Fruit fly (Drosophila melanogaster) whole organism, embryonic: Measurements from ENCODE around the gene Hrb27C.

Source experiments
- B-H1 ChIP-seq: fragments of 200-800 bp; sonication (Bioruptor generic); IDR thresholded peaks from 3 replicates; pipeline ENCODE4 v1.3.6; 2022; ENCODE audit warnings: missing biosample characterization, missing genetic modification characterization
- CG10267 ChIP-seq: fragments of 200-800 bp; sonication (Bioruptor generic); optimal IDR thresholded peaks from 2 replicates; lab custom pipeline; 2018; ENCODE audit warnings: missing biosample characterization, mild to moderate bottlenecking, missing genetic modification characterization, moderate library complexity
- CG10366 ChIP-seq: fragments of 200-800 bp; sonication (Bioruptor generic); IDR thresholded peaks from 2 replicates; pipeline ENCODE4 v1.3.6; 2022; ENCODE audit warnings: missing biosample characterization, missing genetic modification characterization
- CG11398 ChIP-seq: fragments of 200-800 bp; sonication (Bioruptor generic); optimal IDR thresholded peaks from 2 replicates; lab custom pipeline; 2016; ENCODE audit warnings: missing biosample characterization, missing genetic modification characterization
- CG12236 ChIP-seq: fragments of 200-800 bp; sonication (Bioruptor generic); optimal IDR thresholded peaks from 2 replicates; lab custom pipeline; 2016; ENCODE audit warnings: missing biosample characterization, missing genetic modification characterization
- CG14710 ChIP-seq: fragments of 200-800 bp; sonication (Bioruptor generic); optimal IDR thresholded peaks from 3 replicates; lab custom pipeline; 2019; ENCODE audit warnings: missing biosample characterization, mild to moderate bottlenecking, missing genetic modification characterization, moderate library complexity
- CG1603 ChIP-seq: fragments of 200-800 bp; sonication (Bioruptor generic); optimal IDR thresholded peaks from 2 replicates; lab custom pipeline; 2019; ENCODE audit warnings: missing biosample characterization, mild to moderate bottlenecking, missing genetic modification characterization, moderate library complexity
- CG16813 ChIP-seq: fragments of 200-800 bp; sonication (Bioruptor generic); IDR thresholded peaks from 3 replicates; pipeline ENCODE4 v1.3.6; 2022; ENCODE audit warnings: missing biosample characterization, missing genetic modification characterization; ENCODE audit not compliant: partially characterized antibody
- CG17385 ChIP-seq: fragments of 200-800 bp; sonication (Bioruptor generic); optimal IDR thresholded peaks from 3 replicates; lab custom pipeline; 2018; ENCODE audit warnings: missing biosample characterization, mild to moderate bottlenecking, missing genetic modification characterization
- CG2116 ChIP-seq: fragments of 200-800 bp; sonication (Bioruptor generic); optimal IDR thresholded peaks from 3 replicates; lab custom pipeline; 2018; ENCODE audit warnings: missing biosample characterization, mild to moderate bottlenecking, missing genetic modification characterization
- CG30020 ChIP-seq: fragments of 200-800 bp; optimal IDR thresholded peaks from 2 replicates; lab custom pipeline; 2019; ENCODE audit warnings: missing biosample characterization, mild to moderate bottlenecking, missing genetic modification characterization, moderate library complexity
- CG34224 ChIP-seq: fragments of 200-800 bp; sonication (Bioruptor generic); IDR thresholded peaks from 3 replicates; pipeline ENCODE4 v1.3.6; 2022; ENCODE audit warnings: missing biosample characterization, missing genetic modification characterization; ENCODE audit not compliant: partially characterized antibody
- CG34376 ChIP-seq: fragments of 200-800 bp; sonication (Bioruptor generic); optimal IDR thresholded peaks from 2 replicates; lab custom pipeline; 2018; ENCODE audit warnings: missing biosample characterization, mild to moderate bottlenecking, missing genetic modification characterization
- CG6272 ChIP-seq: fragments of 200-800 bp; sonication (Bioruptor generic); IDR thresholded peaks from 2 replicates; pipeline ENCODE4 v1.3.6; 2022; ENCODE audit warnings: missing biosample characterization, missing genetic modification characterization
- CG6791 ChIP-seq: fragments of 200-800 bp; sonication (Bioruptor generic); IDR thresholded peaks from 3 replicates; pipeline ENCODE4 v1.3.6; 2022; ENCODE audit warnings: missing biosample characterization, missing genetic modification characterization; ENCODE audit not compliant: partially characterized antibody
- CG7839 ChIP-seq: fragments of 200-800 bp; sonication (Bioruptor generic); optimal IDR thresholded peaks from 3 replicates; lab custom pipeline; 2018; ENCODE audit warnings: missing biosample characterization, mild to moderate bottlenecking, missing genetic modification characterization, moderate library complexity
- CG7963 ChIP-seq: fragments of 200-800 bp; sonication (Bioruptor generic); IDR thresholded peaks from 3 replicates; pipeline ENCODE4 v1.3.6; 2022; ENCODE audit warnings: missing biosample characterization, missing genetic modification characterization; ENCODE audit not compliant: partially characterized antibody
- CG8924 ChIP-seq: fragments of 200-800 bp; optimal IDR thresholded peaks from 3 replicates; lab custom pipeline; 2019; ENCODE audit warnings: missing biosample characterization, mild to moderate bottlenecking, missing genetic modification characterization, moderate library complexity
- CG8944 ChIP-seq: fragments of 200-800 bp; sonication (Bioruptor generic); optimal IDR thresholded peaks from 3 replicates; lab custom pipeline; 2016; ENCODE audit warnings: missing biosample characterization, missing genetic modification characterization
- CG9817 ChIP-seq: fragments of 200-800 bp; sonication (Bioruptor generic); optimal IDR thresholded peaks from 2 replicates; lab custom pipeline; 2018; ENCODE audit warnings: missing biosample characterization, mild to moderate bottlenecking, missing genetic modification characterization, moderate library complexity
- Chrac-16 ChIP-seq: fragments of 200-800 bp; sonication (Bioruptor generic); optimal IDR thresholded peaks from 3 replicates; lab custom pipeline; 2016; ENCODE audit warnings: missing biosample characterization, missing genetic modification characterization
- Doc3 ChIP-seq: fragments of 200-800 bp; sonication (Bioruptor generic); IDR thresholded peaks from 3 replicates; pipeline ENCODE4 v1.3.6; 2022; ENCODE audit warnings: missing biosample characterization, missing genetic modification characterization; ENCODE audit not compliant: partially characterized antibody
- Dp ChIP-seq: fragments of 200-800 bp; sonication (Bioruptor generic); optimal IDR thresholded peaks from 2 replicates; lab custom pipeline; 2018; ENCODE audit warnings: missing biosample characterization, mild to moderate bottlenecking, missing genetic modification characterization, moderate library complexity
- Dref ChIP-seq: fragments of 200-800 bp; sonication (Bioruptor generic); IDR thresholded peaks from 2 replicates; pipeline ENCODE4 v1.3.6; 2022; ENCODE audit warnings: missing biosample characterization, missing genetic modification characterization
- E2f1 ChIP-seq: fragments of 200-800 bp; sonication (Bioruptor generic); IDR thresholded peaks from 2 replicates; pipeline ENCODE4 v1.3.6; 2022; ENCODE audit warnings: missing biosample characterization, missing genetic modification characterization
- HLH4C ChIP-seq: fragments of 200-800 bp; sonication (Bioruptor generic); IDR thresholded peaks from 3 replicates; pipeline ENCODE4 v1.3.6; 2022; ENCODE audit warnings: missing biosample characterization, missing genetic modification characterization; ENCODE audit not compliant: partially characterized antibody
- MESR4 ChIP-seq: fragments of 200-800 bp; sonication (Bioruptor generic); optimal IDR thresholded peaks from 2 replicates; lab custom pipeline; 2018; ENCODE audit warnings: missing biosample characterization, mild to moderate bottlenecking, missing genetic modification characterization, moderate library complexity
- Trl ChIP-seq, 3 experiments: fragments of >200 bp in 2 of 3; fragments of 200-800 bp in 1 of 3; sonication (Bioruptor generic) in 1 of 3; optimal IDR thresholded peaks; 2 replicates in 1 of 3; 3 replicates in 2 of 3; lab custom pipeline; 2016 to 2017; ENCODE audit warnings: missing biosample characterization in 1 of 3, missing genetic modification characterization in 1 of 3
- abd-A ChIP-seq: fragments of 200-800 bp; sonication (Bioruptor generic); optimal IDR thresholded peaks from 3 replicates; lab custom pipeline; 2019; ENCODE audit warnings: missing biosample characterization, mild to moderate bottlenecking, missing genetic modification characterization, moderate library complexity
- ara ChIP-seq: fragments of 200-800 bp; sonication (Bioruptor generic); IDR thresholded peaks from 2 replicates; pipeline ENCODE4 v1.3.6; 2022; ENCODE audit warnings: missing biosample characterization, missing genetic modification characterization
- cg ChIP-seq: fragments of 200-800 bp; sonication (Bioruptor generic); optimal IDR thresholded peaks from 3 replicates; lab custom pipeline; 2019; ENCODE audit warnings: missing biosample characterization, mild to moderate bottlenecking, missing genetic modification characterization, moderate library complexity
- fd3F ChIP-seq: fragments of 200-800 bp; sonication (Bioruptor generic); optimal IDR thresholded peaks from 2 replicates; lab custom pipeline; 2018; ENCODE audit warnings: missing biosample characterization, mild to moderate bottlenecking, missing genetic modification characterization, moderate library complexity
- gcm ChIP-seq: fragments of 200-800 bp; sonication (Bioruptor generic); optimal IDR thresholded peaks from 2 replicates; lab custom pipeline; 2019; ENCODE audit warnings: missing biosample characterization, mild to moderate bottlenecking, missing genetic modification characterization, moderate library complexity
- gro ChIP-seq: fragments of 200-800 bp; sonication (Bioruptor generic); optimal IDR thresholded peaks from 2 replicates; lab custom pipeline; 2016; ENCODE audit warnings: missing biosample characterization, missing genetic modification characterization
- ham ChIP-seq: fragments of 200-800 bp; sonication (Bioruptor generic); IDR thresholded peaks from 2 replicates; pipeline ENCODE4 v1.3.6; 2022; ENCODE audit warnings: missing biosample characterization, missing genetic modification characterization
- inv ChIP-seq: fragments of 200-800 bp; sonication (Bioruptor generic); IDR thresholded peaks from 2 replicates; pipeline ENCODE4 v1.3.6; 2022; ENCODE audit warnings: missing biosample characterization, missing genetic modification characterization; ENCODE audit not compliant: partially characterized antibody
- lab ChIP-seq: fragments of 200-800 bp; sonication (Bioruptor generic); optimal IDR thresholded peaks from 3 replicates; lab custom pipeline; 2017; ENCODE audit warnings: missing biosample characterization, missing genetic modification characterization, mild to moderate bottlenecking, moderate library complexity, missing genetic modification reagents
- lilli ChIP-seq: fragments of 200-800 bp; sonication (Bioruptor generic); optimal IDR thresholded peaks from 3 replicates; lab custom pipeline; 2016; ENCODE audit warnings: missing biosample characterization, missing genetic modification characterization
- mam ChIP-seq: fragments of 200-800 bp; sonication (Bioruptor generic); optimal IDR thresholded peaks from 3 replicates; lab custom pipeline; 2016; ENCODE audit warnings: missing biosample characterization, missing genetic modification characterization
- nerfin-2 ChIP-seq: fragments of 200-800 bp; sonication (Bioruptor generic); IDR thresholded peaks from 2 replicates; pipeline ENCODE4 v1.3.6; 2022; ENCODE audit warnings: missing biosample characterization, missing genetic modification characterization; ENCODE audit not compliant: partially characterized antibody
- schlank ChIP-seq: fragments of 200-800 bp; sonication (Bioruptor generic); optimal IDR thresholded peaks from 2 replicates; lab custom pipeline; 2018; ENCODE audit warnings: missing biosample characterization, mild to moderate bottlenecking, missing genetic modification characterization
- scrt ChIP-seq: fragments of 200-800 bp; sonication (Bioruptor generic); optimal IDR thresholded peaks from 2 replicates; lab custom pipeline; 2018; ENCODE audit warnings: missing biosample characterization, mild to moderate bottlenecking, missing genetic modification characterization, moderate library complexity
- sisA ChIP-seq: fragments of 200-800 bp; sonication (Bioruptor generic); IDR thresholded peaks from 2 replicates; pipeline ENCODE4 v1.3.6; 2022; ENCODE audit warnings: missing biosample characterization, missing genetic modification characterization
- slbo ChIP-seq: fragments of 200-800 bp; sonication (Bioruptor generic); IDR thresholded peaks from 2 replicates; pipeline ENCODE4 v1.3.6; 2022; ENCODE audit warnings: missing biosample characterization, missing genetic modification characterization
- tap ChIP-seq: fragments of 200-800 bp; optimal IDR thresholded peaks from 3 replicates; lab custom pipeline; 2019; ENCODE audit warnings: missing biosample characterization, mild to moderate bottlenecking, missing genetic modification characterization, moderate library complexity
- trem ChIP-seq: fragments of 200-800 bp; optimal IDR thresholded peaks from 3 replicates; lab custom pipeline; 2019; ENCODE audit warnings: missing biosample characterization, mild to moderate bottlenecking, missing genetic modification characterization, moderate library complexity
- vvl ChIP-seq: fragments of 200-800 bp; sonication (Bioruptor generic); IDR thresholded peaks from 2 replicates; pipeline ENCODE4 v1.3.6; 2022; ENCODE audit warnings: missing biosample characterization, missing genetic modification characterization
- yki ChIP-seq: fragments of >200 bp; optimal IDR thresholded peaks from 3 replicates; lab custom pipeline; 2018
- z ChIP-seq: fragments of 200-800 bp; sonication (Bioruptor generic); IDR thresholded peaks from 3 replicates; pipeline ENCODE4 v1.3.6; 2022; ENCODE audit warnings: missing biosample characterization, missing genetic modification characterization

The Hrb27C gene

DNA sequence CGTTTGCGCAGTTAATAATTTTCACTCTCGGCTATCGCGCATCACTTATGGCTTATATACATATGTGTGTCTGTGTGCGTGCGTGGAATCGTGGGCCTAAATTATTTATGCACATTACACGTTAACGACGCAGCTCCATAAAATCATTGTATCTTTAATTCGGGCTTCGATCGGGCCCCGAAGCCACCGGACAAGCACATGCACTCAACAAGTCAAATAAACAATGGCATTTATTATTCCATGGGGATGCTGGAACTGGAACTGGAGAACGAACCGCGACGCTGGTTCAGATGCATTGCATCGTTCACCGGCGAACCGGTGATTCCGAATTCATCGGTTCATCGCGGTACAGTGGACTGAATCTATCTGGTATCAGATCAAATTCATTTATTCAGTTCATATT lies 28.0 kb downstream of the Hrb27C start, which contains the start of gene ihog (continued):
- TF ChIP-seq tap (tag; lab: Kevin White, UChicago) (peak; percentile 46), CG9817 (tag; lab: Kevin White, UChicago) (no peak), fd3F (GFP tag; lab: Kevin White, UChicago) (no peak), CG6791 (GFP tag; lab: Robert Waterston, UW) (peak; percentile 63; the same call in 2 of the 3 replicates), CG16813 (GFP tag; lab: Robert Waterston, UW) (peak; percentile 24; the same call in 1 of the 3 replicates), CG17385 (GFP tag; lab: Kevin White, UChicago) (peak; percentile 6), MESR4 (peak; percentile 78), CG8944 (GFP tag; lab: Kevin White, UChicago) (no peak), CG11398 (GFP tag; lab: Kevin White, UChicago) (no peak), lilli (GFP tag; lab: Kevin White, UChicago) (no peak), vvl (GFP tag; lab: Robert Waterston, UW) (peak; percentile 52), CG14710 (peak; percentile 16), HLH4C (GFP tag; lab: Robert Waterston, UW) (0 out of 3 replicates have a peak, but pooled peaks have one; percentile 9), schlank (no peak), CG2116 (GFP tag; lab: Kevin White, UChicago) (peak; percentile 2), z (GFP tag; lab: Robert Waterston, UW) (no peak), CG7839 (tag; lab: Kevin White, UChicago) (no peak), lab (GFP tag; lab: Kevin White, UChicago) (no peak), CG8924 (tag; lab: Kevin White, UChicago) (peak; percentile 61), Doc3 (GFP tag; lab: Robert Waterston, UW) (peak; percentile 55; the same call in 2 of the 3 replicates), CG30020 (tag; lab: Kevin White, UChicago) (peak; percentile 45), gcm (GFP tag; lab: Kevin White, UChicago) (peak; percentile 15), nerfin-2 (GFP tag; lab: Robert Waterston, UW) (peak; percentile 45), slbo (0 out of 2 replicates have a peak, but pooled peaks have one; percentile 13), B-H1 (GFP tag; lab: Robert Waterston, UW) (no peak), CG7963 (GFP tag; lab: Robert Waterston, UW) (peak; percentile 51; the same call in 1 of the 3 replicates), yki (lab: Kevin White, UChicago) (no peak), Trl (optimal IDR thresholded peaks at IDR 0.05; lab: Kevin White, UChicago) (no peak), Trl (GFP tag; optimal IDR thresholded peaks at IDR 0.05; lab: Kevin White, UChicago) (no peak), CG1603 (tag; lab: Kevin White, UChicago) (peak; percentile 47), ara (GFP tag; lab: Robert Waterston, UW) (no peak), scrt (GFP tag; lab: Kevin White, UChicago) (peak; percentile 62), trem (tag; lab: Kevin White, UChicago) (peak; percentile 32), Chrac-16 (no peak), E2f1 (GFP tag; lab: Robert Waterston, UW) (0 out of 2 replicates have a peak, but pooled peaks have one; percentile 6), CG12236 (GFP tag; lab: Kevin White, UChicago) (peak; percentile 6), CG10267 (tag; lab: Kevin White, UChicago) (peak; percentile 28), abd-A (no peak), CG10366 (GFP tag; lab: Robert Waterston, UW) (0 out of 2 replicates have a peak, but pooled peaks have one; percentile 17), CG34224 (GFP tag; lab: Robert Waterston, UW) (peak; percentile 52; the same call in 2 of the 3 replicates), cg (GFP tag; lab: Kevin White, UChicago) (peak; percentile 79), CG34376 (GFP tag; lab: Kevin White, UChicago) (peak; percentile 4), ham (no peak), CG6272 (no peak), Dp (GFP tag; lab: Kevin White, UChicago) (peak; percentile 23), Dref (GFP tag; lab: Robert Waterston, UW) (peak; percentile 7; the same call in 1 of the 2 replicates), inv (GFP tag; lab: Robert Waterston, UW) (peak; percentile 39; the same call in 1 of the 2 replicates), sisA (GFP tag; lab: Robert Waterston, UW) (no peak), gro (GFP tag; lab: Kevin White, UChicago) (no peak), mam (GFP tag; lab: Kevin White, UChicago) (no peak)
